Fruit fly (Drosophila melanogaster) whole organism, adult: Measurements from ENCODE around the gene p38c.
A peak's percentile ranks its signal among the peaks of the same experiment; 100 is the strongest.

Experiments used
- CG11617 ChIP-seq: fragments of 200-800 bp; sonication (Bioruptor generic); optimal IDR thresholded peaks from 2 replicates; lab custom pipeline; 2017; ENCODE audit warnings: mild to moderate bottlenecking, missing biosample characterization, missing genetic modification reagents, missing genetic modification characterization
- CG12768 ChIP-seq: fragments of 200-800 bp; sonication (Bioruptor generic); optimal IDR thresholded peaks from 2 replicates; lab custom pipeline; 2017; ENCODE audit warnings: missing biosample characterization, missing genetic modification characterization, mild to moderate bottlenecking, moderate library complexity, missing genetic modification reagents
- CG14711 ChIP-seq: fragments of 200-800 bp; sonication (Bioruptor generic); optimal IDR thresholded peaks from 2 replicates; lab custom pipeline; 2018; ENCODE audit warnings: missing biosample characterization, mild to moderate bottlenecking, missing genetic modification characterization, moderate library complexity
- CG1620 ChIP-seq: fragments of 200-800 bp; sonication (Bioruptor generic); optimal IDR thresholded peaks from 2 replicates; lab custom pipeline; 2016; ENCODE audit warnings: missing biosample characterization, missing genetic modification characterization
- CG33017 ChIP-seq: fragments of 200-800 bp; sonication (Bioruptor generic); optimal IDR thresholded peaks from 2 replicates; lab custom pipeline; 2018; ENCODE audit warnings: missing biosample characterization, mild to moderate bottlenecking, missing genetic modification characterization, moderate library complexity
- CG5204 ChIP-seq: fragments of 200-800 bp; sonication (Bioruptor generic); optimal IDR thresholded peaks from 2 replicates; lab custom pipeline; 2016; ENCODE audit warnings: missing biosample characterization, missing genetic modification characterization
- CG7045 ChIP-seq: fragments of 200-800 bp; sonication (Bioruptor generic); optimal IDR thresholded peaks from 2 replicates; lab custom pipeline; 2017; ENCODE audit warnings: missing biosample characterization, mild to moderate bottlenecking, missing genetic modification characterization
- CG7101 ChIP-seq: fragments of 200-800 bp; sonication (Bioruptor generic); optimal IDR thresholded peaks from 2 replicates; lab custom pipeline; 2018; ENCODE audit warnings: missing biosample characterization, mild to moderate bottlenecking, missing genetic modification characterization, moderate library complexity
- Clk ChIP-seq: fragments of 200-800 bp; sonication (Bioruptor generic); optimal IDR thresholded peaks from 2 replicates; lab custom pipeline; 2017; ENCODE audit warnings: missing biosample characterization, missing genetic modification characterization
- Crg-1 ChIP-seq: fragments of 200-800 bp; sonication (Bioruptor generic); optimal IDR thresholded peaks from 2 replicates; lab custom pipeline; 2016; ENCODE audit warnings: missing biosample characterization, missing genetic modification characterization
- Hr96 ChIP-seq: fragments of 200-800 bp; sonication (Bioruptor generic); optimal IDR thresholded peaks from 2 replicates; lab custom pipeline; 2016; ENCODE audit warnings: missing biosample characterization, missing genetic modification characterization
- Mnt ChIP-seq: fragments of 200-800 bp; sonication (Bioruptor generic); optimal IDR thresholded peaks from 2 replicates; lab custom pipeline; 2016; ENCODE audit warnings: missing biosample characterization, mild to moderate bottlenecking, missing genetic modification characterization
- bab1 ChIP-seq: fragments of 200-800 bp; sonication (Bioruptor generic); optimal IDR thresholded peaks from 3 replicates; lab custom pipeline; 2019; ENCODE audit warnings: missing biosample characterization, mild to moderate bottlenecking, missing genetic modification characterization, moderate library complexity
- cic ChIP-seq: fragments of 200-800 bp; sonication (Bioruptor generic); optimal IDR thresholded peaks from 2 replicates; lab custom pipeline; 2017; ENCODE audit warnings: missing biosample characterization, mild to moderate bottlenecking, missing genetic modification characterization, moderate library complexity
- cnc ChIP-seq, 2 experiments: fragments of >200 bp; optimal IDR thresholded peaks; 2 replicates each; lab custom pipeline; 2017
- kay ChIP-seq: fragments of 200-800 bp; sonication (Bioruptor generic); peaks from one replicate; lab custom pipeline; 2016; ENCODE audit warnings: missing biosample characterization, missing genetic modification characterization, borderline replicate concordance
- ovo ChIP-seq: fragments of 200-800 bp; sonication (Bioruptor generic); optimal IDR thresholded peaks from 2 replicates; lab custom pipeline; 2016; ENCODE audit warnings: missing biosample characterization, missing genetic modification characterization
- pad ChIP-seq: fragments of 200-800 bp; sonication (Bioruptor generic); optimal IDR thresholded peaks from 3 replicates; lab custom pipeline; 2017; ENCODE audit warnings: missing biosample characterization, missing genetic modification characterization, mild to moderate bottlenecking, moderate library complexity, missing genetic modification reagents
- tj ChIP-seq: fragments of 200-800 bp; sonication (Bioruptor generic); optimal IDR thresholded peaks from 3 replicates; lab custom pipeline; 2017; ENCODE audit warnings: missing biosample characterization, mild to moderate bottlenecking, missing genetic modification characterization, moderate library complexity
- toe ChIP-seq: fragments of 200-800 bp; sonication (Bioruptor generic); optimal IDR thresholded peaks from 2 replicates; lab custom pipeline; 2016; ENCODE audit warnings: missing biosample characterization, missing genetic modification characterization

p38c gene

dm6 chr3R:24150103-24150502 is at the start of gene p38c:
TSS of gene p38c (minus strand) at chr3R:24150203.
- TF ChIP-seq CG14711 (tag; lab: Kevin White, UChicago) (no peak), CG7101 (tag; lab: Kevin White, UChicago) (no peak), Mnt (no peak), Crg-1 (no peak), CG12768 (GFP tag; lab: Kevin White, UChicago) (no peak), tj (GFP tag; lab: Kevin White, UChicago) (no peak), CG7045 (GFP tag; lab: Kevin White, UChicago) (no peak), cnc (optimal IDR thresholded peaks at IDR 0.05; lab: Kevin White, UChicago) (no peak), kay (GFP tag; lab: Kevin White, UChicago) (no peak), pad (GFP tag; lab: Kevin White, UChicago) (no peak), CG1620 (GFP tag; lab: Kevin White, UChicago) (no peak), toe (GFP tag; lab: Kevin White, UChicago) (no peak), bab1 (GFP tag; lab: Kevin White, UChicago) (no peak), ovo (GFP tag; lab: Kevin White, UChicago) (no peak), cic (GFP tag; lab: Kevin White, UChicago) (no peak), CG11617 (GFP tag; lab: Kevin White, UChicago) (no peak)

DNA sequence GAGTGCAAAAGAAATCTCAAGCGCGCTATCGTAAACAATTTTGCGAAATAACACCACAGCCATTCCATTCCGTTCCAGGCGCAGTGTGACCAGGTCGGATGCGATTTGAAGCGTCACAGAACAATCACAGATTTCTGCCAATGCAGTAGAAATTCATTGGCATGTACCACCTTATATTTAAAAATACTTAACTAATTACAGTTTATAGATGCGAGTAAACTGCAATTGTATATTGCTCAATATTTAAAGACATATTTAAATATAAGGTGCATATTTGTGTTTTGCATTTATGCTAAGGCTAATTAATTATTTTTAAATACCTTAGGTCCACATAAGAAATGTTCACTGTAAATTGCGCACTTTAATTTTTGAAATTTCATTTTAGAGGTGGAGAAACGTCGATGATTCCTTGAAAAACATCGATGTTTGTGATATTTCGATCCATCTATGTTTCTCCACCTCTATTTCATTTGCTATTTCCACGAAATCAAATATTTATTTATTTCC is 43.4 kb upstream of the p38c start, which contains the start of the genes SMC6 and CG6204:
SMC6 (minus strand) TSS at position 51 of the 507 bp plus-strand sequence.
CG6204 (plus strand) TSS at position 460 of the 507 bp plus-strand sequence.
- TF ChIP-seq bab1 (GFP tag; lab: Kevin White, UChicago) = peak; percentile 96
- TF ChIP-seq CG33017 (tag; lab: Kevin White, UChicago) = peak; percentile 94
- TF ChIP-seq ovo (GFP tag; lab: Kevin White, UChicago) = peak; percentile 86
- TF ChIP-seq CG14711 (tag; lab: Kevin White, UChicago) = peak; percentile 92
- peak; percentile 81 for TF ChIP-seq tj (GFP tag; lab: Kevin White, UChicago)
- peak; percentile 85 for TF ChIP-seq CG1620 (GFP tag; lab: Kevin White, UChicago)
- no peak for TF ChIP-seq cnc (optimal IDR thresholded peaks at IDR 0.05; lab: Kevin White, UChicago)
- TF ChIP-seq kay (GFP tag; lab: Kevin White, UChicago) = no peak
- TF ChIP-seq cic (GFP tag; lab: Kevin White, UChicago) = peak; percentile 63
- peak; percentile 96 for TF ChIP-seq CG7101 (tag; lab: Kevin White, UChicago)
- peak; percentile 77 for TF ChIP-seq Clk (GFP tag; lab: Kevin White, UChicago)
- peak; percentile 90 for TF ChIP-seq CG12768 (GFP tag; lab: Kevin White, UChicago)
- peak; percentile 65 for TF ChIP-seq Mnt
- TF ChIP-seq CG5204 (GFP tag; lab: Kevin White, UChicago) = peak; percentile 92
- peak; percentile 76 for TF ChIP-seq pad (GFP tag; lab: Kevin White, UChicago)
- TF ChIP-seq Hr96 (GFP tag; lab: Kevin White, UChicago) = peak; percentile 86
- TF ChIP-seq toe (GFP tag; lab: Kevin White, UChicago) = peak; percentile 95
- TF ChIP-seq Crg-1 = peak; percentile 85
- peak; percentile 93 for TF ChIP-seq CG7045 (GFP tag; lab: Kevin White, UChicago)
- peak; percentile 92 for TF ChIP-seq CG11617 (GFP tag; lab: Kevin White, UChicago)

dm6 chr3R:24188619-24189018 is 38.6 kb upstream of the p38c start, which contains the start of gene CG5515:
TSS of gene CG5515 (minus strand) at chr3R:24188896.
- TF ChIP-seq cnc (optimal IDR thresholded peaks at IDR 0.05; lab: Kevin White, UChicago) = no peak
- TF ChIP-seq Crg-1 = peak; percentile 68
- TF ChIP-seq CG11617 (GFP tag; lab: Kevin White, UChicago) = peak; percentile 89
- TF ChIP-seq CG33017 (tag; lab: Kevin White, UChicago) = peak; percentile 57
- peak; percentile 70 for TF ChIP-seq Mnt
- peak; percentile 18 for TF ChIP-seq cic (GFP tag; lab: Kevin White, UChicago)
- TF ChIP-seq CG7101 (tag; lab: Kevin White, UChicago) = peak; percentile 65
- TF ChIP-seq tj (GFP tag; lab: Kevin White, UChicago) = peak; percentile 76
- no peak for TF ChIP-seq kay (GFP tag; lab: Kevin White, UChicago)
- no peak for TF ChIP-seq Clk (GFP tag; lab: Kevin White, UChicago)
- peak; percentile 85 for TF ChIP-seq toe (GFP tag; lab: Kevin White, UChicago)
- TF ChIP-seq CG14711 (tag; lab: Kevin White, UChicago) = peak; percentile 65
- peak; percentile 70 for TF ChIP-seq Hr96 (GFP tag; lab: Kevin White, UChicago)
- TF ChIP-seq ovo (GFP tag; lab: Kevin White, UChicago) = peak; percentile 45
- peak; percentile 65 for TF ChIP-seq CG7045 (GFP tag; lab: Kevin White, UChicago)
- TF ChIP-seq pad (GFP tag; lab: Kevin White, UChicago) = peak; percentile 41
- TF ChIP-seq bab1 (GFP tag; lab: Kevin White, UChicago) = peak; percentile 96
- TF ChIP-seq CG5204 (GFP tag; lab: Kevin White, UChicago) = peak; percentile 87
- TF ChIP-seq CG12768 (GFP tag; lab: Kevin White, UChicago) = peak; percentile 23
- TF ChIP-seq CG1620 (GFP tag; lab: Kevin White, UChicago) = peak; percentile 85

DNA sequence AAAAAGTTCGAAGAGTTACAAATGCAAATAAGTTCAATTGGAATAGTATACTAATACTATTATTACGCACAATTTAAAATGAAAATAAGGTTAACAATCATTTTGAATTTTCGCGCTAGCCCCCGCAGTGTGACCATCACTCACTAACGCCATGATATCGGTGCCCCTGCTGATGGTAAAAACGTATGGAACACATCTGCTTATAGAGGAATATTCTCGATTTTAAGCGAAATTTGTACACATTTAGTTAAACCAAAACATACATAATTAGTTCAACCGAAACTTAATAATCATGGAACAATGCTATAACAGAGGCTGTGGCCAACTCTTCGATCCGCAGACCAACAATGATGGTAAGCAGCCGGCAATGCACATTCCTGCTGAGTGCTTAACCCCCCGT is 36.2 kb upstream of the p38c start, which contains the start of gene mora:
mora (plus strand) TSS at position 172 of the 400 bp plus-strand sequence.
- TF ChIP-seq CG1620 (GFP tag; lab: Kevin White, UChicago) (no peak), cnc (optimal IDR thresholded peaks at IDR 0.05; lab: Kevin White, UChicago) (no peak), CG5204 (GFP tag; lab: Kevin White, UChicago) (no peak), Mnt (no peak), kay (GFP tag; lab: Kevin White, UChicago) (no peak), Clk (GFP tag; lab: Kevin White, UChicago) (no peak), tj (GFP tag; lab: Kevin White, UChicago) (no peak), CG33017 (tag; lab: Kevin White, UChicago) (no peak), pad (GFP tag; lab: Kevin White, UChicago) (no peak), CG12768 (GFP tag; lab: Kevin White, UChicago) (no peak), cic (GFP tag; lab: Kevin White, UChicago) (no peak), CG7101 (tag; lab: Kevin White, UChicago) (no peak), CG11617 (GFP tag; lab: Kevin White, UChicago) (no peak), toe (GFP tag; lab: Kevin White, UChicago) (no peak), ovo (GFP tag; lab: Kevin White, UChicago) (no peak), Crg-1 (no peak)
